Worm (Caenorhabditis elegans): ENCODE data around the gene glt-6.

Gene glt-6

DNA sequence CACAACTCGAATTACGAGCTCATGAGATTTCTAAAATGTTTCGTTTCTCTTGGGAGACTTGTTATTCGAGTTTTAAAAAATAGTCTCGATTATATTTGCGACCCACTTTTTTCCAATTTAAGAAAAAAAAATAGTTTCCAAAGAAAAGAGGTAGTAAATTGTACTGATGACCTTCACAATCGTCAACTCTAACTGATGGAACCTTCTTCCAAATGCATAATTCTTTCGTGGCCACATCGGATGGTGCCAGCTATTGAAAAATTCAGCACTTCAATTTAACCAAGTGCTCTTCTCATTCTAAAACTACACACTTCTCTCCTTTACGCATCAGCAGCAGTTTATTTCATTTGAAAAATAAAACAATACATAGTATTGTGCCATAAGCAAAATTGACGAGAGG, 40.2 kb downstream of the glt-6 start:
- TF ChIP-seq ceh-48 (tag; optimal IDR thresholded peaks at IDR 0.05) (no peak), lim-6 (tag; optimal IDR thresholded peaks at IDR 0.05) (no peak), nhr-232 (tag; optimal IDR thresholded peaks at IDR 0.05) (no peak), pat-9 (tag; optimal IDR thresholded peaks at IDR 0.05) (no peak), ceh-9 (tag; optimal IDR thresholded peaks at IDR 0.05) (no peak), unc-42 (tag; optimal IDR thresholded peaks at IDR 0.05) (no peak), hlh-15 (tag; optimal IDR thresholded peaks at IDR 0.05) (no peak), ceh-24 (tag; optimal IDR thresholded peaks at IDR 0.05) (no peak), tbx-2 (tag; optimal IDR thresholded peaks at IDR 0.05) (no peak), unc-55 (GFP tag; optimal IDR thresholded peaks at IDR 0.05) (no peak), hlh-8 (tag; optimal IDR thresholded peaks at IDR 0.05) (no peak), ceh-22 (tag; optimal IDR thresholded peaks at IDR 0.05) (no peak), sdc-2 (tag; optimal IDR thresholded peaks at IDR 0.05) (no peak), unc-3 (GFP tag; conservative IDR thresholded peaks at IDR 0.05) (no peak), unc-3 (tag; optimal IDR thresholded peaks at IDR 0.05) (no peak)

DNA sequence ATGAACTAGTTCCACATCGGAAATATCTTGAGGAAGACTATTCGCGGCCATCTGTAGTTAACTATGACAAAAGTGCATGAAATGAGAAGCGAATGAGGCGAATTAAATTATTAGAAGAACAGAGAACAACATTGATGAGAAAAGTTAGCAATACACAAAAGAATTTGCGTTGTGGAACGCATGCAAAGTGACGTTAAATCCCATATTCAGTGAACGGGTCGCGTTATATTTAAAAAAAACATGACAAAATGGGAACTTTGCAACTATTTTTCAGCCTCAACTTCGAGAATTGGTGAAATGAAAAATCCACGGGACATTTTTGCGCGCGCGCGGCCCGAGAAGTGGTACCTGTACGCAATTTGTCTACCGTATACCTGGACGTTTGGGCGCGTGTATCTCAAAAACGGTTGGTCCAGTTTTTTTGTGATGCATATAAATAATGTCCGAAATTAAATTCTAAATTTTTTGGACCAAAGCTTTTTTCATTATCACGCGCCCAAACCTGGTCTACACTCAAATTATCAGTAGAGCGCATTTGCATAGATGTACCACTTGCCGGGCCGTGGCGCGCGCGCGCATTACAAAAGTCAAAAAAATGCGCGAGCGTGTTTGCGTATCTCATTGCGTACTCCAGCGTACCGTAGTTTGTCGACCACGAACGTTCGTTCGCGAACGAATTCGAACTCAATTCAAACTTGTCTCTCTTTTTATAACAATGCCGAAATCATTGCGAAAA, 44.6 kb downstream of the glt-6 start, which contains the start of the genes cdd-2 and oef-1:
Gene cdd-2 (minus strand): TSS at position 51 of the 736 bp plus-strand sequence.
Gene oef-1 (plus strand): TSS at position 575 of the 736 bp plus-strand sequence.
- TF ChIP-seq tbx-7 (tag; optimal IDR thresholded peaks at IDR 0.05) (no peak), rnt-1 (tag; optimal IDR thresholded peaks at IDR 0.05) (no peak), sox-4 (tag; optimal IDR thresholded peaks at IDR 0.05) (no peak), Y22D7AL.16 (tag; optimal IDR thresholded peaks at IDR 0.05) (no peak), eyg-1 (tag; optimal IDR thresholded peaks at IDR 0.05) (no peak)

DNA sequence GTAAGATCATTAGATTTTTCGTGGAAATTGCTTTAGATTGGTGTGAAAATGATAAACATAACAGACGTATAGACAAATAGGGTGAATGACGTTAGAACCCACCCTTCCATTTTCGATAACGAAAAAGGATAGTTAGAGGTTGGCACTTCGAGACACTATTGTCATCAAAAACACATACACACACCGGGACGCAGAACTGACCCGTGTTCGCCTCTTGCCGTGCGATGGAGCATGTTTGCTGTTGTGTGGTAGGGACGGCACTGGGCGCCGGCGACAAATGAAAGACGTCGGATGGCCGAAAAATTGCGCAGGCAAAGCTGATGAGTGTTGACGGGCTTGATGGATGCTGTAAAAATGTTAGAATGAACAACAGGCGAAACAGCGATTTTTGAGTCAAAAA, 46.4 kb downstream of the glt-6 start:
- TF ChIP-seq tbx-2 (tag; optimal IDR thresholded peaks at IDR 0.05) = peak; percentile 1
- no peak for TF ChIP-seq ceh-24 (tag; optimal IDR thresholded peaks at IDR 0.05)

DNA sequence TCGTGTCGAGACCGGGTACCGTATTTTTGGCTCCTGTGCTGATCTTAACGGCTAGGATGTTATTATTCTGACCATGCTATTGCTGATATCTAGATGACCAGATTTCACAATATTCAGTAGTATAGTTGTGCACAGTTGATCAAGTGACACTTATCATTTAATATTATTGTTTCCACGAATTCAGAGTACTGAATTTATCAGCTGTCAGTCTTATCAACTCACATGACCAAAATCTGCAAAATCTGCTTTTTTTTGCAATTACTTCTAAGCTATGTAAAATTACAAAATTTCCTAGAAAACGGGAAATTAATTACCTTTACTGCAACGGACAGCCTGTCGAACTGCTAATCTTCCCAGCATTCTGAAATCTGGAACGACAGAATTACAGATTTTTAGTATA, 47.0 kb downstream of the glt-6 start, which contains the start of gene pam-1:
Gene pam-1 (minus strand): TSS at position 368 of the 400 bp plus-strand sequence.
- TF ChIP-seq ceh-18 (tag; optimal IDR thresholded peaks at IDR 0.05) (no peak), ceh-24 (tag; optimal IDR thresholded peaks at IDR 0.05) (no peak), fkh-10 (GFP tag; optimal IDR thresholded peaks at IDR 0.05) (no peak)

DNA sequence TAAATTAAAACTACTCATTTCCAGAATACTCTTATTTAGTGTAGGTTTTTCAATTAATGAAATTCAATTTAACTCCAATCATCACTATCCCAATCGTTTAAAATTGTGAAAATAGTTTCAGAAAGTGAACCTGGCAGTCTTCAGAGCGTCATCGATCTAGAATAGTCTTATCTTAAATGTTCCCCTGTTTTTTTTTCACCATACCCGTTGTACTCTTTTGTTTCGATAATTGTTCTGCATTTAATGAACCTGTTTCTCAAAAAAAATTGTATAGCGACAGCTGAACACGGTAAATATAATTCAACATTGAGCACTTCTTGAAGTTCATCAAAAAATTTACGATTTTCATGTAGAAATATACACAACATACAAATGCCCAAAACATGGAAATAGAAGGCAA, 47.8 kb downstream of the glt-6 start:
- TF ChIP-seq unc-3 (GFP tag; conservative IDR thresholded peaks at IDR 0.05) (no peak), unc-3 (tag; optimal IDR thresholded peaks at IDR 0.05) (no peak), ceh-14 (tag; optimal IDR thresholded peaks at IDR 0.05) (no peak), mec-3 (tag; optimal IDR thresholded peaks at IDR 0.05; ENCODE audit: borderline replicate concordance) (no peak)

DNA sequence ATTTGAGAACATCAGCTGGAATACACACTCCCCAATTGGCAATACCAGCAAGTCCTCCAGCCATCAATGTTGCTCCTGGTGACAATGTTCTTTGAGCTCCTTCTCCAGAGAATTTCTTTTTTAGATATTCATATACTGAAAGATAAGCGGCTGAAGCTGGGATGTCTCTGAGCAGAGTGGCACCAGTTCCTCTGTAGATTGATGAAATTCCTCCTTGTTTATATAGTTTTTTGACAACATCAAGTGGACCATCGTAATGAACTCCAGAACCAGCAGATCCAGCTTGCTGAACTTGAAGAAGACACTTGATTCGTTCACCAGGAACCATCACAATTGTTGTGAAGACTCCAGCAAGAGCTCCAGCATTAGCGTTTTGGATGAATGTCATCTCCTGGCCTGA, 48.7 kb downstream of the glt-6 start:
- TF ChIP-seq ceh-18 (tag; optimal IDR thresholded peaks at IDR 0.05) (no peak), ceh-14 (tag; optimal IDR thresholded peaks at IDR 0.05) (no peak), lim-6 (tag; optimal IDR thresholded peaks at IDR 0.05) (no peak), sox-4 (tag; optimal IDR thresholded peaks at IDR 0.05) (no peak), K02D7.2 (tag; optimal IDR thresholded peaks at IDR 0.05) (no peak), ceh-34 (tag; optimal IDR thresholded peaks at IDR 0.05) (no peak), T23F11.4 (GFP tag; optimal IDR thresholded peaks at IDR 0.05) (no peak), ama-1 (optimal IDR thresholded peaks at IDR 0.05) (no peak), nhr-11 (tag; optimal IDR thresholded peaks at IDR 0.05) (no peak), elt-4 (tag; optimal IDR thresholded peaks at IDR 0.05) (no peak), ttx-3 (tag; optimal IDR thresholded peaks at IDR 0.05) (no peak), pag-3 (tag; optimal IDR thresholded peaks at IDR 0.05; ENCODE audit: borderline replicate concordance) (no peak), hlh-30 (tag; optimal IDR thresholded peaks at IDR 0.05; ENCODE audit: insufficient read depth) (no peak), ahr-1 (tag; optimal IDR thresholded peaks at IDR 0.05) (no peak), dve-1 (tag; optimal IDR thresholded peaks at IDR 0.05) (no peak), ceh-48 (tag; optimal IDR thresholded peaks at IDR 0.05) (no peak), C38D4.7 (GFP tag; optimal IDR thresholded peaks at IDR 0.05) (no peak)

Data from whole organism, late embryonic.